Worm (Caenorhabditis elegans) whole organism, L1 larva: Measurements from ENCODE around the gene C31C9.7.

Source experiments
- C16A3.4 ChIP-seq: fragments of 150-350 bp; optimal IDR thresholded peaks from 2 replicates; lab custom pipeline; 2014; ENCODE audit warnings: missing biosample characterization, missing genetic modification characterization
- C34B4.2 ChIP-seq: sonication (generic microtip); optimal IDR thresholded peaks from 2 replicates; lab custom pipeline; 2017; ENCODE audit warnings: mild to moderate bottlenecking, missing genetic modification characterization, missing compliant biosample characterization
- F16B12.6 ChIP-seq: fragments of 150-350 bp; optimal IDR thresholded peaks from 2 replicates; lab custom pipeline; 2014; ENCODE audit warnings: missing biosample characterization, missing genetic modification characterization
- Y116A8C.19 ChIP-seq: sonication (generic microtip); optimal IDR thresholded peaks from 2 replicates; lab custom pipeline; 2016; ENCODE audit warnings: missing compliant biosample characterization, missing genetic modification characterization, borderline replicate concordance
- blmp-1 ChIP-seq: fragments of 150-350 bp; optimal IDR thresholded peaks from 2 replicates; lab custom pipeline; 2014; ENCODE audit warnings: missing biosample characterization, missing genetic modification characterization
- ceh-8 ChIP-seq: fragments of 200-800 bp; sonication (Bioruptor generic); optimal IDR thresholded peaks from 2 replicates; lab custom pipeline; 2018; ENCODE audit warnings: mild to moderate bottlenecking, missing genetic modification characterization, moderate library complexity, missing compliant biosample characterization
- ceh-82 ChIP-seq, 3 experiments: fragments of 150-350 bp in 1 of 3; sonication (generic microtip) in 2 of 3; optimal IDR thresholded peaks; 2 replicates each; lab custom pipeline; 2014 to 2017; ENCODE audit warnings: missing biosample characterization in 3 of 3, missing genetic modification characterization in 3 of 3
- ceh-88 ChIP-seq: fragments of 200-800 bp; sonication (Bioruptor generic); IDR thresholded peaks from 2 replicates; pipeline ENCODE4 v1.3.6; 2022; ENCODE audit warnings: missing genetic modification characterization, missing compliant biosample characterization
- dpl-1 ChIP-seq, 3 experiments: fragments of 150-350 bp in 2 of 3; sonication (generic microtip) in 1 of 3; optimal IDR thresholded peaks; 2 replicates each; lab custom pipeline; 2014 to 2017; ENCODE audit warnings: missing biosample characterization in 3 of 3, missing genetic modification characterization in 3 of 3, missing genetic modification reagents in 3 of 3
- dsc-1 ChIP-seq: sonication (generic microtip); optimal IDR thresholded peaks from 2 replicates; lab custom pipeline; 2016; ENCODE audit warnings: mild to moderate bottlenecking, missing genetic modification characterization, missing compliant biosample characterization
- efl-1 ChIP-seq, 4 experiments: fragments of 150-350 bp; optimal IDR thresholded peaks in 3 of 4; peaks in 1 of 4; 1 replicate in 1 of 4; 2 replicates in 3 of 4; lab custom pipeline; 2014; ENCODE audit warnings: missing biosample characterization in 2 of 4, missing genetic modification characterization in 2 of 4, missing genetic modification reagents in 2 of 4
- elt-2 ChIP-seq: sonication (generic microtip); optimal IDR thresholded peaks from 2 replicates; lab custom pipeline; 2016; ENCODE audit warnings: missing genetic modification characterization, mild to moderate bottlenecking, inconsistent platforms, missing compliant biosample characterization, missing genetic modification reagents
- ets-5 ChIP-seq: fragments of 200-800 bp; sonication (Bioruptor generic); IDR thresholded peaks from 2 replicates; pipeline ENCODE4 v1.3.6; 2022; ENCODE audit warnings: missing genetic modification characterization, missing compliant biosample characterization
- fkh-10 ChIP-seq: sonication (generic microtip); optimal IDR thresholded peaks from 2 replicates; lab custom pipeline; 2017; ENCODE audit warnings: missing biosample characterization, missing genetic modification reagents, missing genetic modification characterization
- fkh-8 ChIP-seq: sonication (generic microtip); optimal IDR thresholded peaks from 2 replicates; lab custom pipeline; 2016; ENCODE audit warnings: mild to moderate bottlenecking, missing genetic modification characterization, missing compliant biosample characterization
- fos-1 ChIP-seq: fragments of 150-350 bp; optimal IDR thresholded peaks from 2 replicates; lab custom pipeline; 2014; ENCODE audit warnings: missing biosample characterization, missing genetic modification characterization
- grh-1 ChIP-seq: fragments of 200-800 bp; sonication (Bioruptor generic); IDR thresholded peaks from 2 replicates; pipeline ENCODE4 v1.3.6; 2022; ENCODE audit warnings: missing genetic modification reagents, missing genetic modification characterization, missing compliant biosample characterization
- hlh-17 ChIP-seq: fragments of 200-800 bp; sonication (Bioruptor generic); optimal IDR thresholded peaks from 2 replicates; lab custom pipeline; 2018; ENCODE audit warnings: missing genetic modification characterization, mild to moderate bottlenecking, missing compliant biosample characterization, moderate library complexity, borderline replicate concordance
- irx-1 ChIP-seq: sonication (generic microtip); optimal IDR thresholded peaks from 2 replicates; lab custom pipeline; 2016; ENCODE audit warnings: missing genetic modification characterization, missing compliant biosample characterization
- isw-1 ChIP-seq: fragments of 200-800 bp; sonication (Bioruptor generic); IDR thresholded peaks from 2 replicates; pipeline ENCODE4 v1.3.6; 2022; ENCODE audit warnings: missing genetic modification characterization, missing compliant biosample characterization
- lin-13 ChIP-seq: fragments of 150-350 bp; optimal IDR thresholded peaks from 2 replicates; lab custom pipeline; 2014; ENCODE audit warnings: missing biosample characterization, missing genetic modification reagents, missing genetic modification characterization
- lin-14 ChIP-seq: fragments of 200-800 bp; sonication (Bioruptor generic); optimal IDR thresholded peaks from 2 replicates; lab custom pipeline; 2018; ENCODE audit warnings: mild to moderate bottlenecking, missing genetic modification characterization, moderate library complexity, missing compliant biosample characterization
- lin-35 ChIP-seq, 2 experiments: fragments of 150-350 bp; optimal IDR thresholded peaks; 2 replicates each; lab custom pipeline; 2014; ENCODE audit warnings: missing biosample characterization in 2 of 2, missing genetic modification characterization in 2 of 2, missing genetic modification reagents in 2 of 2
- lin-39 ChIP-seq: fragments of 150-350 bp; optimal IDR thresholded peaks from 2 replicates; lab custom pipeline; 2014; ENCODE audit warnings: missing biosample characterization, missing genetic modification reagents, missing genetic modification characterization
- lsy-2 ChIP-seq, 2 experiments: fragments of 150-350 bp; optimal IDR thresholded peaks; 2 replicates each; lab custom pipeline; 2014; ENCODE audit warnings: missing biosample characterization in 2 of 2, missing genetic modification characterization in 2 of 2
- mab-9 ChIP-seq: fragments of 200-800 bp; sonication (Bioruptor generic); IDR thresholded peaks from 2 replicates; pipeline ENCODE4 v1.3.6; 2022; ENCODE audit warnings: missing genetic modification reagents, missing genetic modification characterization, missing compliant biosample characterization
- mdl-1 ChIP-seq, 2 experiments: fragments of 150-350 bp; optimal IDR thresholded peaks; 2 replicates each; lab custom pipeline; 2014 to 2017; ENCODE audit warnings: missing biosample characterization in 2 of 2, missing genetic modification characterization in 2 of 2, inconsistent platforms in 1 of 2
- mef-2 ChIP-seq: fragments of 150-350 bp; optimal IDR thresholded peaks from 2 replicates; lab custom pipeline; 2014; ENCODE audit warnings: missing biosample characterization, missing genetic modification characterization
- mep-1 ChIP-seq: fragments of 150-350 bp; optimal IDR thresholded peaks from 2 replicates; lab custom pipeline; 2014; ENCODE audit warnings: missing biosample characterization, missing genetic modification characterization
- nhr-11 ChIP-seq: fragments of 150-350 bp; optimal IDR thresholded peaks from 2 replicates; lab custom pipeline; 2014; ENCODE audit warnings: missing biosample characterization, missing genetic modification characterization
- nhr-12 ChIP-seq: sonication (generic microtip); optimal IDR thresholded peaks from 2 replicates; lab custom pipeline; 2017; ENCODE audit warnings: missing biosample characterization, missing genetic modification characterization
- nhr-19 ChIP-seq: fragments of 200-800 bp; sonication (Bioruptor generic); conservative IDR thresholded peaks from 2 replicates; pipeline ENCODE4 v1.3.6; 2022; ENCODE audit warnings: missing genetic modification characterization, missing compliant biosample characterization
- nhr-20 ChIP-seq: sonication (generic microtip); optimal IDR thresholded peaks from 2 replicates; lab custom pipeline; 2016; ENCODE audit warnings: mild to moderate bottlenecking, missing genetic modification characterization, missing compliant biosample characterization
- nhr-237 ChIP-seq: fragments of 150-350 bp; optimal IDR thresholded peaks from 2 replicates; lab custom pipeline; 2014; ENCODE audit warnings: missing biosample characterization, missing genetic modification characterization
- nhr-71 ChIP-seq: sonication (generic microtip); optimal IDR thresholded peaks from 2 replicates; lab custom pipeline; 2016; ENCODE audit warnings: mild to moderate bottlenecking, missing genetic modification characterization, moderate library complexity, missing compliant biosample characterization
- nhr-77 ChIP-seq: fragments of 150-350 bp; optimal IDR thresholded peaks from 2 replicates; lab custom pipeline; 2014; ENCODE audit warnings: missing biosample characterization, missing genetic modification characterization
- nhr-84 ChIP-seq: sonication (generic microtip); optimal IDR thresholded peaks from 2 replicates; lab custom pipeline; 2017; ENCODE audit warnings: missing biosample characterization, missing genetic modification characterization
- nhr-85 ChIP-seq: sonication (generic microtip); peaks from one replicate; lab custom pipeline; 2016; ENCODE audit warnings: missing genetic modification characterization, inconsistent platforms, missing compliant biosample characterization
- nhr-90 ChIP-seq: sonication (generic microtip); optimal IDR thresholded peaks from 2 replicates; lab custom pipeline; 2016; ENCODE audit warnings: mild to moderate bottlenecking, missing genetic modification characterization, missing compliant biosample characterization; ENCODE audit not compliant: poor library complexity
- pax-3 ChIP-seq: fragments of 200-800 bp; sonication (Bioruptor generic); optimal IDR thresholded peaks from 2 replicates; lab custom pipeline; 2018; ENCODE audit warnings: mild to moderate bottlenecking, missing genetic modification characterization, moderate library complexity, missing compliant biosample characterization
- pqm-1 ChIP-seq: sonication (generic microtip); optimal IDR thresholded peaks from 3 replicates; lab custom pipeline; 2017; ENCODE audit warnings: missing biosample characterization, missing genetic modification characterization
- sox-4 ChIP-seq: sonication (generic microtip); optimal IDR thresholded peaks from 2 replicates; lab custom pipeline; 2016; ENCODE audit warnings: missing genetic modification characterization, missing compliant biosample characterization
- sptf-1 ChIP-seq: fragments of 150-350 bp; optimal IDR thresholded peaks from 2 replicates; lab custom pipeline; 2014; ENCODE audit warnings: missing biosample characterization, missing genetic modification characterization
- sup-37 ChIP-seq: fragments of 200-800 bp; sonication (Bioruptor generic); optimal IDR thresholded peaks from 2 replicates; lab custom pipeline; 2018; ENCODE audit warnings: mild to moderate bottlenecking, missing genetic modification characterization, missing compliant biosample characterization
- tbx-2 ChIP-seq: sonication (generic microtip); optimal IDR thresholded peaks from 2 replicates; lab custom pipeline; 2016; ENCODE audit warnings: missing genetic modification characterization, missing compliant biosample characterization
- tlp-1 ChIP-seq: fragments of 150-350 bp; optimal IDR thresholded peaks from 2 replicates; lab custom pipeline; 2014; ENCODE audit warnings: missing biosample characterization, missing genetic modification characterization
- unc-30 ChIP-seq: sonication (generic microtip); optimal IDR thresholded peaks from 2 replicates; lab custom pipeline; 2017; ENCODE audit warnings: missing biosample characterization, missing genetic modification characterization
- unc-86 ChIP-seq: sonication (generic microtip); optimal IDR thresholded peaks from 2 replicates; lab custom pipeline; 2016; ENCODE audit warnings: missing genetic modification characterization, missing compliant biosample characterization
- unc-98 ChIP-seq: fragments of 200-800 bp; sonication (Bioruptor generic); IDR thresholded peaks from 2 replicates; pipeline ENCODE4 v1.3.6; 2022; ENCODE audit warnings: missing genetic modification characterization, missing compliant biosample characterization
- vab-15 ChIP-seq: sonication (generic microtip); optimal IDR thresholded peaks from 2 replicates; lab custom pipeline; 2017; ENCODE audit warnings: missing genotype, mild to moderate bottlenecking, missing genetic modification characterization, missing compliant biosample characterization
- zag-1 ChIP-seq: fragments of 150-350 bp; optimal IDR thresholded peaks from 2 replicates; lab custom pipeline; 2014; ENCODE audit warnings: missing biosample characterization, missing genetic modification characterization
- ztf-4 ChIP-seq: fragments of 150-350 bp; optimal IDR thresholded peaks from 2 replicates; lab custom pipeline; 2014; ENCODE audit warnings: missing biosample characterization, missing genetic modification characterization

Gene C31C9.7

ce11 chrII:13638576-13638975 lies 30.3 kb upstream of the C31C9.7 start (continued):
- TF ChIP-seq dsc-1 (tag; lab: Kevin White, UChicago) = no peak

- TF ChIP-seq ceh-82 (tag; optimal IDR thresholded peaks at IDR 0.05; lab: Kevin White, UChicago) (no peak), vab-15 (tag; lab: Kevin White, UChicago) (no peak), unc-30 (tag; lab: Kevin White, UChicago) (no peak), C34B4.2 (no peak), irx-1 (tag; lab: Kevin White, UChicago) (no peak), mep-1 (no peak), nhr-237 (tag; lab: Kevin White, UChicago) (no peak), fkh-8 (tag; lab: Kevin White, UChicago) (no peak), tbx-2 (no peak), Y116A8C.19 (tag; lab: Kevin White, UChicago) (no peak), unc-86 (tag; lab: Kevin White, UChicago) (peak; percentile 8), nhr-71 (tag; lab: Kevin White, UChicago) (no peak), nhr-19 (no peak), lin-35 (GFP tag; optimal IDR thresholded peaks at IDR 0.05; lab: Kevin White, UChicago) (peak; percentile 9 to 40), blmp-1 (tag; lab: Kevin White, UChicago) (peak; percentile 39), nhr-84 (no peak), pax-3 (no peak), fkh-10 (GFP tag; lab: Kevin White, UChicago) (no peak), lsy-2 (tag; optimal IDR thresholded peaks at IDR 0.05; lab: Kevin White, UChicago) (peak in 1 of 2 experiments; percentile 34), nhr-11 (tag; lab: Kevin White, UChicago) (no peak), nhr-77 (no peak), dpl-1 (GFP tag; optimal IDR thresholded peaks at IDR 0.05; lab: Kevin White, UChicago) (no peak), nhr-90 (tag; lab: Kevin White, UChicago) (no peak), hlh-17 (GFP tag; lab: Kevin White, UChicago) (no peak), unc-98 (GFP tag; lab: Robert Waterston, UW) (no peak), lin-13 (GFP tag; lab: Kevin White, UChicago) (no peak), ceh-8 (GFP tag; lab: Kevin White, UChicago) (no peak), ztf-4 (tag; lab: Kevin White, UChicago) (no peak), nhr-20 (tag; lab: Kevin White, UChicago) (peak; percentile 38), sox-4 (tag; lab: Kevin White, UChicago) (no peak), pqm-1 (no peak), mef-2 (tag; lab: Kevin White, UChicago) (no peak), lin-14 (GFP tag; lab: Kevin White, UChicago) (peak; percentile 66), F16B12.6 (tag; lab: Kevin White, UChicago) (no peak), nhr-12 (no peak), ets-5 (GFP tag; lab: Robert Waterston, UW) (no peak), elt-2 (tag; lab: Kevin White, UChicago) (no peak), mdl-1 (tag; optimal IDR thresholded peaks at IDR 0.05; lab: Kevin White, UChicago) (no peak), fos-1 (tag; lab: Kevin White, UChicago) (no peak), zag-1 (no peak), sup-37 (GFP tag; lab: Kevin White, UChicago) (no peak), nhr-85 (tag; lab: Kevin White, UChicago) (peak; percentile 72), tlp-1 (no peak), sptf-1 (no peak), isw-1 (GFP tag; lab: Robert Waterston, UW) (no peak), ceh-88 (GFP tag; lab: Robert Waterston, UW) (no peak), efl-1 (optimal IDR thresholded peaks at IDR 0.05; lab: Kevin White, UChicago) (peak in 1 of 2 experiments; percentile 20), efl-1 (GFP tag; optimal IDR thresholded peaks at IDR 0.05 in 1 of 2; lab: Kevin White, UChicago) (peak in 1 of 2 experiments; percentile 58), grh-1 (GFP tag; lab: Robert Waterston, UW) (no peak), mab-9 (no peak), lin-39 (tag; lab: Kevin White, UChicago) (no peak), C16A3.4 (no peak)
Observed at ce11 chrII:13640210-13640609, 28.7 kb upstream of the C31C9.7 start.
